Worm (Caenorhabditis elegans) whole organism, L4 larva: ENCODE measurements around the gene ZK185.1.

ENCODE experiments used
- D1046.2 ChIP-seq: fragments of 200-800 bp; sonication (Bioruptor generic); IDR thresholded peaks from 2 replicates; pipeline ENCODE4 v1.3.6; 2022; ENCODE audit warnings: missing genetic modification characterization, missing compliant biosample characterization
- R02D3.7 ChIP-seq: fragments of 150-350 bp; sonication (generic microtip); optimal IDR thresholded peaks from 3 replicates; lab custom pipeline; 2014; ENCODE audit warnings: missing biosample characterization, missing genetic modification characterization
- T20F7.1 ChIP-seq: fragments of 200-800 bp; sonication (Bioruptor generic); optimal IDR thresholded peaks from 2 replicates; lab custom pipeline; 2018; ENCODE audit warnings: mild to moderate bottlenecking, missing genetic modification characterization, missing compliant biosample characterization
- Y48G9A.11 ChIP-seq: fragments of 200-800 bp; sonication (Bioruptor generic); IDR thresholded peaks from 2 replicates; pipeline ENCODE4 v1.3.6; 2022; ENCODE audit warnings: missing genetic modification reagents, missing genetic modification characterization, missing compliant biosample characterization
- ZK546.5 ChIP-seq, 2 experiments: sonication (generic microtip); optimal IDR thresholded peaks; 2 replicates each; lab custom pipeline; 2017; ENCODE audit warnings: missing biosample characterization in 2 of 2, missing genetic modification characterization in 2 of 2
- arid-1 ChIP-seq: fragments of 200-800 bp; sonication (Bioruptor generic); conservative IDR thresholded peaks from 2 replicates; pipeline ENCODE4 v1.3.6; 2022; ENCODE audit warnings: missing genetic modification reagents, missing genetic modification characterization, missing compliant biosample characterization
- ceh-20 ChIP-seq: fragments of 200-800 bp; sonication (Bioruptor generic); IDR thresholded peaks from 2 replicates; pipeline ENCODE4 v1.3.6; 2022; ENCODE audit warnings: missing genetic modification reagents, missing genetic modification characterization, missing compliant biosample characterization
- ceh-44 ChIP-seq: fragments of 200-800 bp; sonication (Bioruptor generic); IDR thresholded peaks from 2 replicates; pipeline ENCODE4 v1.3.6; 2022; ENCODE audit warnings: missing genetic modification reagents, missing genetic modification characterization, missing compliant biosample characterization
- ctbp-1 ChIP-seq: fragments of 200-800 bp; sonication (Bioruptor generic); IDR thresholded peaks from 2 replicates; pipeline ENCODE4 v1.3.6; 2022; ENCODE audit warnings: missing genetic modification reagents, missing genetic modification characterization, missing compliant biosample characterization
- daf-16 ChIP-seq, 3 experiments: sonication (generic microtip); optimal IDR thresholded peaks; 2 replicates each; lab custom pipeline; 2016 to 2017; ENCODE audit warnings: missing genetic modification characterization in 3 of 3, missing genetic modification reagents in 3 of 3, mild to moderate bottlenecking in 2 of 3, missing compliant biosample characterization in 2 of 3, missing biosample characterization in 1 of 3, moderate library complexity in 1 of 3
- dmd-9 ChIP-seq: fragments of 200-800 bp; sonication (Bioruptor generic); IDR thresholded peaks from 2 replicates; pipeline ENCODE4 v1.3.6; 2022; ENCODE audit warnings: missing genetic modification reagents, missing genetic modification characterization, missing compliant biosample characterization
- dpl-1 ChIP-seq: fragments of 150-350 bp; optimal IDR thresholded peaks from 2 replicates; lab custom pipeline; 2014; ENCODE audit warnings: missing biosample characterization, missing genetic modification reagents, missing genetic modification characterization
- egl-43 ChIP-seq: fragments of 200-800 bp; sonication (Bioruptor generic); IDR thresholded peaks from 2 replicates; pipeline ENCODE4 v1.3.6; 2022; ENCODE audit warnings: missing genetic modification reagents, missing genetic modification characterization, missing compliant biosample characterization
- fos-1 ChIP-seq: fragments of 150-350 bp; optimal IDR thresholded peaks from 2 replicates; lab custom pipeline; 2014; ENCODE audit warnings: missing biosample characterization, missing genetic modification characterization
- hif-1 ChIP-seq, 2 experiments: sonication (generic microtip); optimal IDR thresholded peaks; 2 replicates each; lab custom pipeline; 2016 to 2017; ENCODE audit warnings: missing compliant biosample characterization in 2 of 2, missing genetic modification characterization in 2 of 2, missing genetic modification reagents in 2 of 2, missing genotype in 2 of 2, mild to moderate bottlenecking in 1 of 2
- hlh-11 ChIP-seq: fragments of 200-800 bp; sonication (Bioruptor generic); optimal IDR thresholded peaks from 2 replicates; lab custom pipeline; 2018; ENCODE audit warnings: mild to moderate bottlenecking, missing genetic modification characterization, missing compliant biosample characterization
- hlh-30 ChIP-seq: sonication (generic microtip); optimal IDR thresholded peaks from 2 replicates; lab custom pipeline; 2017; ENCODE audit warnings: antibody characterized with exemption, mild to moderate bottlenecking, missing genetic modification characterization, missing compliant biosample characterization; ENCODE audit not compliant: insufficient read depth
- hmg-1.1 ChIP-seq: fragments of 200-800 bp; sonication (Bioruptor generic); IDR thresholded peaks from 2 replicates; pipeline ENCODE4 v1.3.6; 2022; ENCODE audit warnings: missing genetic modification reagents, missing genetic modification characterization, missing compliant biosample characterization
- jun-1 ChIP-seq: fragments of 150-350 bp; optimal IDR thresholded peaks from 2 replicates; lab custom pipeline; 2014; ENCODE audit warnings: missing biosample characterization, missing genetic modification reagents, missing genetic modification characterization
- lin-13 ChIP-seq: fragments of 150-350 bp; optimal IDR thresholded peaks from 2 replicates; lab custom pipeline; 2014; ENCODE audit warnings: missing biosample characterization, missing genetic modification reagents, missing genetic modification characterization
- lin-15B ChIP-seq: fragments of 150-350 bp; sonication (generic microtip); optimal IDR thresholded peaks from 3 replicates; lab custom pipeline; 2014; ENCODE audit warnings: missing biosample characterization, missing genetic modification characterization
- lir-3 ChIP-seq: sonication (generic microtip); optimal IDR thresholded peaks from 2 replicates; lab custom pipeline; 2016; ENCODE audit warnings: mild to moderate bottlenecking, missing genetic modification characterization, missing compliant biosample characterization
- mdt-29 ChIP-seq: fragments of 200-800 bp; sonication (Bioruptor generic); IDR thresholded peaks from 2 replicates; pipeline ENCODE4 v1.3.6; 2022; ENCODE audit warnings: missing genetic modification reagents, missing genetic modification characterization, missing compliant biosample characterization
- mxl-3 ChIP-seq: fragments of 200-800 bp; sonication (Bioruptor generic); optimal IDR thresholded peaks from 2 replicates; lab custom pipeline; 2018; ENCODE audit warnings: mild to moderate bottlenecking, missing genetic modification characterization, missing compliant biosample characterization
- nhr-102 ChIP-seq: sonication (generic microtip); optimal IDR thresholded peaks from 2 replicates; lab custom pipeline; 2016; ENCODE audit warnings: mild to moderate bottlenecking, missing genetic modification characterization, moderate library complexity, missing compliant biosample characterization
- nhr-42 ChIP-seq: fragments of 200-800 bp; sonication (Bioruptor generic); IDR thresholded peaks from 2 replicates; pipeline ENCODE4 v1.3.6; 2022; ENCODE audit warnings: missing genetic modification characterization, missing compliant biosample characterization
- nhr-48 ChIP-seq: sonication (generic microtip); optimal IDR thresholded peaks from 2 replicates; lab custom pipeline; 2016; ENCODE audit warnings: mild to moderate bottlenecking, missing genetic modification characterization, missing compliant biosample characterization
- nhr-76 ChIP-seq: fragments of 150-350 bp; optimal IDR thresholded peaks from 2 replicates; lab custom pipeline; 2014; ENCODE audit warnings: missing biosample characterization, missing genetic modification characterization
- pha-4 ChIP-seq, 2 experiments: fragments of 150-350 bp in 1 of 2; fragments of 200-800 bp in 1 of 2; sonication (Bioruptor generic) in 1 of 2; IDR thresholded peaks in 1 of 2; optimal IDR thresholded peaks in 1 of 2; 2 replicates each; pipeline versions ENCODE4 v1.3.6 to Lab custom; 2014 to 2022; ENCODE audit warnings: missing genetic modification characterization in 2 of 2, missing genetic modification reagents in 2 of 2, missing biosample characterization in 1 of 2, missing compliant biosample characterization in 1 of 2
- php-3 ChIP-seq: fragments of 200-800 bp; sonication (Bioruptor generic); IDR thresholded peaks from 2 replicates; pipeline ENCODE4 v1.3.6; 2022; ENCODE audit warnings: missing genetic modification reagents, missing genetic modification characterization, missing compliant biosample characterization
- saeg-2 ChIP-seq: fragments of 200-800 bp; sonication (Bioruptor generic); IDR thresholded peaks from 2 replicates; pipeline ENCODE4 v1.3.6; 2022; ENCODE audit warnings: missing genetic modification reagents, missing genetic modification characterization, missing compliant biosample characterization
- sdz-12 ChIP-seq: fragments of 200-800 bp; sonication (Bioruptor generic); optimal IDR thresholded peaks from 2 replicates; lab custom pipeline; 2018; ENCODE audit warnings: mild to moderate bottlenecking, missing genetic modification characterization, missing compliant biosample characterization
- set-16 ChIP-seq: fragments of 200-800 bp; sonication (Bioruptor generic); IDR thresholded peaks from 2 replicates; pipeline ENCODE4 v1.3.6; 2022; ENCODE audit warnings: missing genetic modification reagents, missing genetic modification characterization, missing compliant biosample characterization
- snpc-1.2 ChIP-seq: fragments of 200-800 bp; sonication (Bioruptor generic); IDR thresholded peaks from 2 replicates; pipeline ENCODE4 v1.3.6; 2022; ENCODE audit warnings: missing genetic modification reagents, missing genetic modification characterization, missing compliant biosample characterization
- spr-1 ChIP-seq: sonication (generic microtip); optimal IDR thresholded peaks from 2 replicates; lab custom pipeline; 2016; ENCODE audit warnings: mild to moderate bottlenecking, missing genetic modification characterization, missing compliant biosample characterization
- tra-1 ChIP-seq: fragments of 200-800 bp; sonication (Bioruptor generic); IDR thresholded peaks from 2 replicates; pipeline ENCODE4 v1.3.6; 2022; ENCODE audit warnings: missing genetic modification reagents, missing genetic modification characterization, missing compliant biosample characterization
- unc-62 ChIP-seq, 3 experiments: fragments of 150-350 bp in 1 of 3; sonication (generic microtip); optimal IDR thresholded peaks in 2 of 3; peaks in 1 of 3; 1 replicate in 1 of 3; 2 replicates in 2 of 3; lab custom pipeline; 2014 to 2017; ENCODE audit warnings: missing biosample characterization in 3 of 3, missing genetic modification characterization in 3 of 3, missing genetic modification reagents in 3 of 3, missing genotype in 1 of 3
- zip-2 ChIP-seq: fragments of 150-350 bp; optimal IDR thresholded peaks from 2 replicates; lab custom pipeline; 2014; ENCODE audit warnings: missing biosample characterization, missing genetic modification characterization
- ztf-11 ChIP-seq: fragments of 150-350 bp; optimal IDR thresholded peaks from 2 replicates; lab custom pipeline; 2014; ENCODE audit warnings: missing biosample characterization, missing genetic modification characterization

Gene ZK185.1

DNA sequence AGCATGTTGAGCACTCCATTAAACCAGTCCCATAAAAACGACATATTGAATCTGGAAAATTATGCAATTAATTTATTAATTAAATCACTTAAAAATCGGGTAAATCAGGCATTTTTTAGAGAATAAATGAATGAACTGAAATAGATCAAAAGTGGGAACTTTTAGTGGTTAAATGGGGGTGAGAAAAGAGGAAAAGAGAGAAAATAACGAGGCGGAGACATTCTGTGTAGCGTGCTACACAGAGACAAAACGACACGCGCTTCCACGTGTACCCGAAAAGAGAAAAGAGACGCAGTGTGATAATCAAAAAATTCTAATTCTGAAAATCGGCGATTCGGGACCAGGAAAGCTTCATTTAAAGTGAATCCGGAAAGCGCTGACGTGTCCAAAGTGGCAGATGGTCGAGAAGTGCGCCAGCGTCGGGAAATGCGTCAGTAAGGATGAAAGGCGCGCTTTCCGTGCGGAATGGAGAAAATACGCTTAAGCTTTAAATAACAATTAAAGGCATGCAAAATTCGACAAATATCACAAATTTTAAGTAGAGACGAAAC is 35.0 kb upstream of the ZK185.1 start, which contains the start of gene sar-1 (continued):
- 0 out of 2 replicates have a peak, but pooled peaks have one; percentile 12 for TF ChIP-seq php-3 (GFP tag; lab: Robert Waterston, UW)
- TF ChIP-seq zip-2: peak; percentile 14
- 0 out of 2 replicates have a peak, but pooled peaks have one; percentile 59 for TF ChIP-seq nhr-42 (GFP tag; lab: Robert Waterston, UW)
- TF ChIP-seq ZK546.5 (tag; optimal IDR thresholded peaks at IDR 0.05; lab: Kevin White, UChicago): peak in 1 of 2 experiments; percentile 5
- peak; percentile 78 for TF ChIP-seq egl-43 (GFP tag; lab: Robert Waterston, UW)
- no peak for TF ChIP-seq fos-1 (tag; lab: Kevin White, UChicago)
- TF ChIP-seq spr-1 (tag; lab: Kevin White, UChicago): peak; percentile 77
- no peak for TF ChIP-seq D1046.2
- 0 out of 2 replicates have a peak, but pooled peaks have one; percentile 63 for TF ChIP-seq tra-1 (GFP tag; lab: Robert Waterston, UW)
- peak; percentile 90 for TF ChIP-seq mxl-3
- peak in 1 of 2 experiments; percentile 58 for TF ChIP-seq hif-1 (tag; optimal IDR thresholded peaks at IDR 0.05; lab: Kevin White, UChicago)
- 0 out of 2 replicates have a peak, but pooled peaks have one; percentile 12 for TF ChIP-seq saeg-2
- 0 out of 2 replicates have a peak, but pooled peaks have one; percentile 42 for TF ChIP-seq ceh-44 (GFP tag; lab: Robert Waterston, UW)
- peak; percentile 50; the same call in 1 of the 2 replicates for TF ChIP-seq mdt-29
- peak; percentile 45; the same call in 1 of the 2 replicates for TF ChIP-seq ctbp-1 (GFP tag; lab: Robert Waterston, UW)
- TF ChIP-seq ceh-20 (GFP tag; lab: Robert Waterston, UW): peak; percentile 47; the same call in 1 of the 2 replicates
- TF ChIP-seq hlh-11 (tag; lab: Kevin White, UChicago): peak; percentile 85
- TF ChIP-seq dpl-1 (GFP tag; lab: Kevin White, UChicago): peak; percentile 77
- TF ChIP-seq snpc-1.2: peak; percentile 62; the same call in 1 of the 2 replicates
- no peak for TF ChIP-seq nhr-76 (tag; lab: Kevin White, UChicago)
- no peak for TF ChIP-seq Y48G9A.11 (GFP tag; lab: Robert Waterston, UW)
- peak; percentile 83 for TF ChIP-seq lin-13 (GFP tag; lab: Kevin White, UChicago)
- peak; percentile 78 for TF ChIP-seq hmg-1.1
- TF ChIP-seq ztf-11 (tag; lab: Kevin White, UChicago): no peak
- TF ChIP-seq pha-4 (GFP tag; IDR thresholded peaks at IDR 0.05; lab: Robert Waterston, UW): 0 out of 2 replicates have a peak, but pooled peaks have one; percentile 43
- no peak for TF ChIP-seq pha-4 (tag; optimal IDR thresholded peaks at IDR 0.05; lab: Kevin White, UChicago)
- TF ChIP-seq daf-16 (GFP tag; optimal IDR thresholded peaks at IDR 0.05; lab: Kevin White, UChicago): peak in 1 of 2 experiments; percentile 49
- no peak for TF ChIP-seq daf-16 (tag; optimal IDR thresholded peaks at IDR 0.05; lab: Kevin White, UChicago)
- TF ChIP-seq arid-1 (GFP tag; lab: Robert Waterston, UW): peak; percentile 52; the same call in 1 of the 2 replicates
- TF ChIP-seq hlh-30 (tag; lab: Kevin White, UChicago): peak; percentile 69

ce11 chrIV:4516478-4516877 is 31.9 kb upstream of the ZK185.1 start:
- TF ChIP-seq dmd-9 (no peak), jun-1 (tag; lab: Kevin White, UChicago) (no peak), R02D3.7 (tag; lab: Kevin White, UChicago) (no peak), nhr-102 (tag; lab: Kevin White, UChicago) (no peak), set-16 (peak; percentile 87), lin-15B (no peak), unc-62 (GFP tag; optimal IDR thresholded peaks at IDR 0.05 in 1 of 2; lab: Kevin White, UChicago) (peak in 1 of 2 experiments; percentile 42), unc-62 (tag; optimal IDR thresholded peaks at IDR 0.05; lab: Kevin White, UChicago) (no peak), T20F7.1 (GFP tag; lab: Kevin White, UChicago) (no peak), ztf-11 (tag; lab: Kevin White, UChicago) (no peak), nhr-48 (tag; lab: Kevin White, UChicago) (no peak), sdz-12 (GFP tag; lab: Kevin White, UChicago) (no peak), lir-3 (tag; lab: Kevin White, UChicago) (no peak)
- TF ChIP-seq, all 104 proteins: peak for 2
